Fruit fly (Drosophila melanogaster) whole organism, embryonic: Measurements from ENCODE around the gene Ubc6.
A peak's percentile ranks its signal among the peaks of the same experiment; 100 is the strongest.

Experiments used
- Bgb ChIP-seq: fragments of 200-800 bp; sonication (Bioruptor generic); IDR thresholded peaks from 2 replicates; pipeline ENCODE4 v1.3.6; 2022; ENCODE audit warnings: missing biosample characterization, missing genetic modification characterization; ENCODE audit not compliant: partially characterized antibody
- CG10543 ChIP-seq: fragments of 200-800 bp; sonication (Bioruptor generic); optimal IDR thresholded peaks from 3 replicates; lab custom pipeline; 2017; ENCODE audit warnings: missing biosample characterization, mild to moderate bottlenecking, missing genetic modification characterization, moderate library complexity
- CG12659 ChIP-seq: fragments of 200-800 bp; sonication (Bioruptor generic); optimal IDR thresholded peaks from 3 replicates; lab custom pipeline; 2017; ENCODE audit warnings: mild to moderate bottlenecking, missing biosample characterization, missing genetic modification reagents, missing genetic modification characterization
- CG13894 ChIP-seq: fragments of 200-800 bp; sonication (Bioruptor generic); optimal IDR thresholded peaks from 3 replicates; lab custom pipeline; 2018; ENCODE audit warnings: missing biosample characterization, mild to moderate bottlenecking, missing genetic modification characterization, moderate library complexity
- CG15011 ChIP-seq: fragments of 200-800 bp; sonication (Bioruptor generic); optimal IDR thresholded peaks from 3 replicates; lab custom pipeline; 2018; ENCODE audit warnings: missing biosample characterization, mild to moderate bottlenecking, missing genetic modification characterization
- CG1603 ChIP-seq: fragments of 200-800 bp; sonication (Bioruptor generic); optimal IDR thresholded peaks from 2 replicates; lab custom pipeline; 2019; ENCODE audit warnings: missing biosample characterization, mild to moderate bottlenecking, missing genetic modification characterization, moderate library complexity
- CG17186 ChIP-seq: fragments of 200-800 bp; sonication (Bioruptor generic); optimal IDR thresholded peaks from 3 replicates; lab custom pipeline; 2017; ENCODE audit warnings: missing biosample characterization, missing genetic modification reagents, missing genetic modification characterization
- CG17361 ChIP-seq: fragments of 200-800 bp; sonication (Bioruptor generic); IDR thresholded peaks from 3 replicates; pipeline ENCODE4 v1.3.6; 2022; ENCODE audit warnings: missing biosample characterization, missing genetic modification characterization
- CG17829 ChIP-seq: fragments of 200-800 bp; optimal IDR thresholded peaks from 2 replicates; lab custom pipeline; 2019; ENCODE audit warnings: missing biosample characterization, mild to moderate bottlenecking, missing genetic modification characterization, moderate library complexity
- CG2116 ChIP-seq: fragments of 200-800 bp; sonication (Bioruptor generic); optimal IDR thresholded peaks from 3 replicates; lab custom pipeline; 2018; ENCODE audit warnings: missing biosample characterization, mild to moderate bottlenecking, missing genetic modification characterization
- CG2199 ChIP-seq: fragments of 200-800 bp; sonication (Bioruptor generic); IDR thresholded peaks from 3 replicates; pipeline ENCODE4 v1.3.6; 2022; ENCODE audit warnings: missing biosample characterization, missing genetic modification characterization
- CG31224 ChIP-seq: fragments of 200-800 bp; sonication (Bioruptor generic); IDR thresholded peaks from 2 replicates; pipeline ENCODE4 v1.3.6; 2022; ENCODE audit warnings: missing biosample characterization, missing genetic modification characterization
- CG6683 ChIP-seq: fragments of 200-800 bp; sonication (Bioruptor generic); optimal IDR thresholded peaks from 2 replicates; lab custom pipeline; 2017; ENCODE audit warnings: missing biosample characterization, mild to moderate bottlenecking, missing genetic modification characterization, missing genetic modification reagents
- CG8290 ChIP-seq, 3 experiments: fragments of 200-800 bp; sonication (Bioruptor generic); optimal IDR thresholded peaks; 2 replicates each; lab custom pipeline; 2016 to 2019; ENCODE audit warnings: missing biosample characterization in 3 of 3, missing genetic modification characterization in 3 of 3, mild to moderate bottlenecking in 2 of 3, moderate library complexity in 1 of 3
- CG9215 ChIP-seq: fragments of 200-800 bp; sonication (Bioruptor generic); IDR thresholded peaks from 2 replicates; pipeline ENCODE4 v1.3.6; 2022; ENCODE audit warnings: missing biosample characterization, missing genetic modification characterization
- CG9817 ChIP-seq: fragments of 200-800 bp; sonication (Bioruptor generic); optimal IDR thresholded peaks from 2 replicates; lab custom pipeline; 2018; ENCODE audit warnings: missing biosample characterization, mild to moderate bottlenecking, missing genetic modification characterization, moderate library complexity
- CG9876 ChIP-seq: fragments of 200-800 bp; sonication (Bioruptor generic); optimal IDR thresholded peaks from 2 replicates; lab custom pipeline; 2016; ENCODE audit warnings: missing biosample characterization, missing genetic modification characterization
- CG9932 ChIP-seq: fragments of 200-800 bp; sonication (Bioruptor generic); IDR thresholded peaks from 2 replicates; pipeline ENCODE4 v1.3.6; 2022; ENCODE audit warnings: missing biosample characterization, missing genetic modification characterization
- D ChIP-seq, 2 experiments: fragments of 200-800 bp in 1 of 2; fragments of >200 bp in 1 of 2; sonication (Bioruptor generic) in 1 of 2; optimal IDR thresholded peaks; 2 replicates in 1 of 2; 3 replicates in 1 of 2; lab custom pipeline; 2017; ENCODE audit warnings: mild to moderate bottlenecking in 1 of 2, missing biosample characterization in 1 of 2, missing genetic modification characterization in 1 of 2, missing genetic modification reagents in 1 of 2
- Fer2 ChIP-seq: fragments of 200-800 bp; sonication (Bioruptor generic); optimal IDR thresholded peaks from 2 replicates; lab custom pipeline; 2018; ENCODE audit warnings: missing biosample characterization, mild to moderate bottlenecking, missing genetic modification characterization, moderate library complexity
- GATAe ChIP-seq: fragments of 200-800 bp; sonication (Bioruptor generic); conservative IDR thresholded peaks from 2 replicates; pipeline ENCODE4 v1.3.6; 2022; ENCODE audit warnings: missing biosample characterization, missing genetic modification characterization
- MTF-1 ChIP-seq: fragments of 200-800 bp; sonication (Bioruptor generic); optimal IDR thresholded peaks from 2 replicates; lab custom pipeline; 2018; ENCODE audit warnings: missing biosample characterization, mild to moderate bottlenecking, missing genetic modification characterization, borderline replicate concordance
- Pdp1 ChIP-seq, 2 experiments: fragments of 200-800 bp; sonication (Bioruptor generic); optimal IDR thresholded peaks; 3 replicates each; lab custom pipeline; 2016; ENCODE audit warnings: missing biosample characterization in 2 of 2, missing genetic modification characterization in 2 of 2, mild to moderate bottlenecking in 1 of 2, moderate library complexity in 1 of 2
- Rx ChIP-seq: fragments of 200-800 bp; sonication (Bioruptor generic); IDR thresholded peaks from 2 replicates; pipeline ENCODE4 v1.3.6; 2022; ENCODE audit warnings: missing biosample characterization, missing genetic modification characterization
- Stat92E ChIP-seq, 3 experiments: fragments of >200 bp in 2 of 3; fragments of 200-800 bp in 1 of 3; sonication (Bioruptor generic) in 1 of 3; optimal IDR thresholded peaks; 2 replicates each; lab custom pipeline; 2017 to 2019; ENCODE audit warnings: missing biosample characterization in 3 of 3, missing genetic modification characterization in 3 of 3, mild to moderate bottlenecking in 1 of 3, moderate library complexity in 1 of 3
- Usf ChIP-seq: fragments of 200-800 bp; sonication (Bioruptor generic); optimal IDR thresholded peaks from 2 replicates; lab custom pipeline; 2017; ENCODE audit warnings: missing genotype, missing biosample characterization, missing genetic modification characterization
- abd-A ChIP-seq: fragments of 200-800 bp; sonication (Bioruptor generic); optimal IDR thresholded peaks from 3 replicates; lab custom pipeline; 2019; ENCODE audit warnings: missing biosample characterization, mild to moderate bottlenecking, missing genetic modification characterization, moderate library complexity
- cad ChIP-seq: fragments of >200 bp; optimal IDR thresholded peaks from 2 replicates; lab custom pipeline; 2017; ENCODE audit warnings: missing biosample characterization, missing genetic modification characterization
- chinmo ChIP-seq: fragments of 200-800 bp; sonication (Bioruptor generic); IDR thresholded peaks from 4 replicates; pipeline ENCODE4 v1.3.6; 2022; ENCODE audit warnings: missing biosample characterization, missing genetic modification characterization; ENCODE audit not compliant: partially characterized antibody
- esg ChIP-seq: fragments of 200-800 bp; sonication (Bioruptor generic); conservative IDR thresholded peaks from 2 replicates; pipeline ENCODE4 v1.3.6; 2022; ENCODE audit warnings: missing biosample characterization, missing genetic modification characterization
- eve ChIP-seq, 2 experiments: fragments of >200 bp; optimal IDR thresholded peaks; 2 replicates each; lab custom pipeline; 2017; ENCODE audit warnings: missing biosample characterization in 2 of 2, missing genetic modification characterization in 2 of 2
- ftz-f1 ChIP-seq: fragments of 200-800 bp; sonication (Bioruptor generic); optimal IDR thresholded peaks from 2 replicates; lab custom pipeline; 2016; ENCODE audit warnings: missing biosample characterization, missing genetic modification characterization
- gcm ChIP-seq: fragments of 200-800 bp; sonication (Bioruptor generic); optimal IDR thresholded peaks from 2 replicates; lab custom pipeline; 2019; ENCODE audit warnings: missing biosample characterization, mild to moderate bottlenecking, missing genetic modification characterization, moderate library complexity
- her ChIP-seq: fragments of 200-800 bp; sonication (Bioruptor generic); optimal IDR thresholded peaks from 2 replicates; lab custom pipeline; 2016; ENCODE audit warnings: missing biosample characterization, missing genetic modification characterization
- nerfin-2 ChIP-seq: fragments of 200-800 bp; sonication (Bioruptor generic); IDR thresholded peaks from 2 replicates; pipeline ENCODE4 v1.3.6; 2022; ENCODE audit warnings: missing biosample characterization, missing genetic modification characterization; ENCODE audit not compliant: partially characterized antibody
- sd ChIP-seq: fragments of 200-800 bp; sonication (Bioruptor generic); optimal IDR thresholded peaks from 3 replicates; lab custom pipeline; 2018; ENCODE audit warnings: missing biosample characterization, mild to moderate bottlenecking, missing genetic modification characterization, moderate library complexity
- sens-2 ChIP-seq: fragments of 200-800 bp; sonication (Bioruptor generic); IDR thresholded peaks from 2 replicates; pipeline ENCODE4 v1.3.6; 2022; ENCODE audit warnings: missing biosample characterization, missing genetic modification characterization
- sim ChIP-seq: fragments of 200-800 bp; sonication (Bioruptor generic); IDR thresholded peaks from 2 replicates; pipeline ENCODE4 v1.3.6; 2022; ENCODE audit warnings: missing biosample characterization, missing genetic modification characterization
- so ChIP-seq: fragments of 200-800 bp; sonication (Bioruptor generic); IDR thresholded peaks from 3 replicates; pipeline ENCODE4 v1.3.6; 2022; ENCODE audit warnings: missing biosample characterization, missing genetic modification characterization
- trh ChIP-seq: fragments of 200-800 bp; sonication (Bioruptor generic); optimal IDR thresholded peaks from 2 replicates; lab custom pipeline; 2016; ENCODE audit warnings: missing biosample characterization, missing genetic modification characterization
- zen ChIP-seq: fragments of 200-800 bp; sonication (Bioruptor generic); optimal IDR thresholded peaks from 3 replicates; lab custom pipeline; 2018; ENCODE audit warnings: missing biosample characterization, mild to moderate bottlenecking, missing genetic modification characterization, moderate library complexity
- zf30C ChIP-seq: fragments of 200-800 bp; sonication (Bioruptor generic); optimal IDR thresholded peaks from 3 replicates; lab custom pipeline; 2018; ENCODE audit warnings: missing biosample characterization, mild to moderate bottlenecking, missing genetic modification characterization

Gene Ubc6

dm6 chr3R:4965145-4965544 lies 12.7 kb upstream of the Ubc6 start, which contains the start of gene Jhbp1:
Gene Jhbp1 (plus strand): TSS chr3R:4965445.
- TF ChIP-seq abd-A (tag; lab: Kevin White, UChicago) = no peak
- TF ChIP-seq gcm = peak; percentile 34
- TF ChIP-seq CG9817 (tag; lab: Kevin White, UChicago) = no peak
- TF ChIP-seq MTF-1 (GFP tag; lab: Kevin White, UChicago) = no peak
- no peak for TF ChIP-seq Usf (GFP tag; lab: Kevin White, UChicago)
- TF ChIP-seq chinmo (GFP tag; lab: Robert Waterston, UW) = peak; percentile 69; the same call in 1 of the 4 replicates
- no peak for TF ChIP-seq Rx (GFP tag; lab: Robert Waterston, UW)
- TF ChIP-seq CG9215 (GFP tag; lab: Robert Waterston, UW) = no peak
- no peak for TF ChIP-seq Pdp1 (GFP tag; optimal IDR thresholded peaks at IDR 0.05; lab: Kevin White, UChicago)
- no peak for TF ChIP-seq CG17829 (tag; lab: Kevin White, UChicago)
- TF ChIP-seq CG17186 (GFP tag; lab: Kevin White, UChicago) = no peak

DNA sequence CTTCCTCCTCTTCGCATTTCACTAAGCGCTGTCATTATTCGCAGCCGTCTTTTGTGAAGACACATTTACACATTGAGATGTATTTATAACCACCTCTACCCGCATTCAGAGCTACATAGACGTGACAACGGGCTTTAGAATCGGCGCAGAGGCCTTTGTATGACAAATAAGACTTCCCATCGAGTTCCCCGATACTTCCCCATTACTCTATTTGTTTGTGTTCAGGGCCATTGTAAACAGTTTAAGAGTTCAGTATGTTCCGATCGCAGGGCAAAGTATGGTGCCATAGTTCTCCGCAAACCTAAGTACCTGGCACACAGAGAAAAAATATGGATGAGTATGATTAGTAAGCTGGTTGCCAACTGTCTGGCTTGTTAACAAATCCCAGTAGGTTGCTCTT lies 11.4 kb upstream of the Ubc6 start:
- TF ChIP-seq Fer2 (tag; lab: Kevin White, UChicago) = no peak
- no peak for TF ChIP-seq D (optimal IDR thresholded peaks at IDR 0.05; lab: Kevin White, UChicago)
- peak; percentile 21 for TF ChIP-seq D (GFP tag; optimal IDR thresholded peaks at IDR 0.05; lab: Kevin White, UChicago)
- peak; percentile 49 for TF ChIP-seq gcm
- TF ChIP-seq zen (tag; lab: Kevin White, UChicago) = peak; percentile 72
- TF ChIP-seq her (GFP tag; lab: Kevin White, UChicago) = no peak
- TF ChIP-seq CG9215 (GFP tag; lab: Robert Waterston, UW) = no peak
- TF ChIP-seq Stat92E (GFP tag; optimal IDR thresholded peaks at IDR 0.05; lab: Kevin White, UChicago) = no peak
- TF ChIP-seq zf30C (GFP tag; lab: Kevin White, UChicago) = peak; percentile 62
- peak in 1 of 2 experiments; percentile 4 for TF ChIP-seq eve (GFP tag; optimal IDR thresholded peaks at IDR 0.05; lab: Kevin White, UChicago)
- TF ChIP-seq CG2199 (GFP tag; lab: Robert Waterston, UW) = 0 out of 3 replicates have a peak, but pooled peaks have one; percentile 10
- TF ChIP-seq CG13894 (tag; lab: Kevin White, UChicago) = peak; percentile 31
- no peak for TF ChIP-seq CG6683 (GFP tag; lab: Kevin White, UChicago)
- TF ChIP-seq nerfin-2 (GFP tag; lab: Robert Waterston, UW) = 0 out of 2 replicates have a peak, but pooled peaks have one; percentile 0
- peak; percentile 17 for TF ChIP-seq cad (GFP tag; lab: Kevin White, UChicago)

DNA sequence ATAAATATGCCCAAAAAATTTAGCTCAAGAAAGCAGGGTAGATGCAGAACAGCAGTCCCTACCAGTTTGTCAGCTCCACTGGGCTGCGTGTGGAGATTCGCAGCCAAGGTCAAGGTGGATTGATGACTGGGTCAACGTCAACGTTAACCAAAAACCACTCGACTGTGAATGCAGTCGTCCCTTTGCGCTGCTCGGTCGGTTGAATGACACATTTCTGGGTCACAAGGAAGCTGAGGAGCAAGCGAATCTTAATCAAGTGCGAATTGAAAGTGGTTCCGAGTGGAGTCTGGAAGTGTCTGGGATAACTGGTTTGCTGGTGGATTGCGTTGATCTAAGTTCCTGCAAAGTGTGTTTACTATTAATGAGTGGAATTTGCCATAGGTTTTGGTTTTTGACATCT lies 10.9 kb upstream of the Ubc6 start:
- TF ChIP-seq nerfin-2 (GFP tag; lab: Robert Waterston, UW) = 0 out of 2 replicates have a peak, but pooled peaks have one; percentile 14
- TF ChIP-seq GATAe = no peak

- TF ChIP-seq CG8290 (GFP tag; optimal IDR thresholded peaks at IDR 0.05; lab: Kevin White, UChicago) = peak; percentile 54
- TF ChIP-seq CG8290 (tag; optimal IDR thresholded peaks at IDR 0.05; lab: Kevin White, UChicago) = peak in 1 of 2 experiments; percentile 61
- no peak for TF ChIP-seq Stat92E (GFP tag; optimal IDR thresholded peaks at IDR 0.05; lab: Kevin White, UChicago)
- peak; percentile 20 for TF ChIP-seq CG1603 (tag; lab: Kevin White, UChicago)
- TF ChIP-seq sd (tag; lab: Kevin White, UChicago) = peak; percentile 43
- TF ChIP-seq cad (GFP tag; lab: Kevin White, UChicago) = no peak
- TF ChIP-seq sens-2 (GFP tag; lab: Robert Waterston, UW) = no peak
- no peak for TF ChIP-seq CG10543 (GFP tag; lab: Kevin White, UChicago)
- no peak for TF ChIP-seq CG31224 (GFP tag; lab: Robert Waterston, UW)
- TF ChIP-seq esg (GFP tag; lab: Robert Waterston, UW) = no peak
- TF ChIP-seq CG12659 (GFP tag; lab: Kevin White, UChicago) = peak; percentile 12
- peak; percentile 49; the same call in 1 of the 2 replicates for TF ChIP-seq CG9932 (GFP tag; lab: Robert Waterston, UW)
- TF ChIP-seq GATAe = no peak
- TF ChIP-seq CG2116 (GFP tag; lab: Kevin White, UChicago) = no peak
- TF ChIP-seq ftz-f1 (GFP tag; lab: Kevin White, UChicago) = peak; percentile 98
- peak; percentile 13 for TF ChIP-seq CG9876
- no peak for TF ChIP-seq CG15011 (GFP tag; lab: Kevin White, UChicago)
- peak; percentile 60 for TF ChIP-seq Bgb (GFP tag; lab: Robert Waterston, UW)
- peak; percentile 3 for TF ChIP-seq her (GFP tag; lab: Kevin White, UChicago)
- TF ChIP-seq so (GFP tag; lab: Robert Waterston, UW) = no peak
- no peak for TF ChIP-seq trh (GFP tag; lab: Kevin White, UChicago)
- TF ChIP-seq sim (GFP tag; lab: Robert Waterston, UW) = no peak
- 0 out of 3 replicates have a peak, but pooled peaks have one; percentile 17 for TF ChIP-seq CG17361 (GFP tag; lab: Robert Waterston, UW)
These were observed 10.2 kb upstream of the Ubc6 start for dm6 chr3R:4962689-4963088.
